Worm (Caenorhabditis elegans) whole organism, late embryonic: ENCODE results near the gene pam-1.

Experiments
- C08G9.2 ChIP-seq: sonication (generic microtip); optimal IDR thresholded peaks from 2 replicates; lab custom pipeline; 2016; ENCODE audit warnings: mild to moderate bottlenecking, missing genetic modification characterization, moderate library complexity, missing compliant biosample characterization
- F13H6.1 ChIP-seq: sonication (generic microtip); optimal IDR thresholded peaks from 2 replicates; lab custom pipeline; 2016; ENCODE audit warnings: missing genetic modification characterization, missing compliant biosample characterization
- K02D7.2 ChIP-seq: sonication (generic microtip); optimal IDR thresholded peaks from 2 replicates; lab custom pipeline; 2017; ENCODE audit warnings: mild to moderate bottlenecking, missing genetic modification characterization, missing compliant biosample characterization
- T23F11.4 ChIP-seq: fragments of 200-800 bp; sonication (Bioruptor generic); optimal IDR thresholded peaks from 2 replicates; lab custom pipeline; 2018; ENCODE audit warnings: mild to moderate bottlenecking, missing genetic modification characterization, missing compliant biosample characterization
- ama-1 ChIP-seq: fragments of 150-350 bp; optimal IDR thresholded peaks from 2 replicates; lab custom pipeline; 2014
- ceh-18 ChIP-seq: sonication (generic microtip); optimal IDR thresholded peaks from 2 replicates; lab custom pipeline; 2016; ENCODE audit warnings: missing genetic modification characterization, missing compliant biosample characterization
- ceh-19 ChIP-seq: fragments of 200-800 bp; sonication (Bioruptor generic); optimal IDR thresholded peaks from 2 replicates; lab custom pipeline; 2018; ENCODE audit warnings: mild to moderate bottlenecking, missing genetic modification characterization, missing compliant biosample characterization
- ceh-2 ChIP-seq: sonication (generic microtip); optimal IDR thresholded peaks from 2 replicates; lab custom pipeline; 2016; ENCODE audit warnings: missing genotype, missing genetic modification characterization, missing compliant biosample characterization
- ceh-31 ChIP-seq: sonication (generic microtip); optimal IDR thresholded peaks from 2 replicates; lab custom pipeline; 2016; ENCODE audit warnings: missing genetic modification characterization, missing compliant biosample characterization
- ceh-48 ChIP-seq: sonication (generic microtip); optimal IDR thresholded peaks from 2 replicates; lab custom pipeline; 2016; ENCODE audit warnings: missing genetic modification characterization, inconsistent platforms, missing compliant biosample characterization
- ceh-6 ChIP-seq: fragments of 200-800 bp; sonication (Bioruptor generic); optimal IDR thresholded peaks from 2 replicates; lab custom pipeline; 2018; ENCODE audit warnings: mild to moderate bottlenecking, missing genetic modification characterization, missing compliant biosample characterization
- ceh-9 ChIP-seq: sonication (generic microtip); optimal IDR thresholded peaks from 2 replicates; lab custom pipeline; 2016; ENCODE audit warnings: mild to moderate bottlenecking, missing genetic modification characterization, inconsistent platforms, missing compliant biosample characterization
- dmd-4 ChIP-seq: sonication (generic microtip); optimal IDR thresholded peaks from 2 replicates; lab custom pipeline; 2016; ENCODE audit warnings: borderline replicate concordance, missing genetic modification characterization, missing compliant biosample characterization
- dve-1 ChIP-seq: sonication (generic microtip); optimal IDR thresholded peaks from 2 replicates; lab custom pipeline; 2017; ENCODE audit warnings: antibody characterized with exemption, mild to moderate bottlenecking, missing genetic modification characterization, missing compliant biosample characterization
- eyg-1 ChIP-seq: sonication (generic microtip); optimal IDR thresholded peaks from 2 replicates; lab custom pipeline; 2016; ENCODE audit warnings: missing genotype, missing genetic modification characterization, missing compliant biosample characterization
- fkh-10 ChIP-seq: fragments of 150-350 bp; optimal IDR thresholded peaks from 2 replicates; lab custom pipeline; 2014; ENCODE audit warnings: missing biosample characterization, missing genetic modification reagents, missing genetic modification characterization
- fkh-6 ChIP-seq: sonication (generic microtip); optimal IDR thresholded peaks from 2 replicates; lab custom pipeline; 2016; ENCODE audit warnings: missing genetic modification characterization, missing compliant biosample characterization
- gmeb-2 ChIP-seq: sonication (generic microtip); optimal IDR thresholded peaks from 2 replicates; lab custom pipeline; 2016; ENCODE audit warnings: missing genetic modification characterization, inconsistent platforms, missing compliant biosample characterization
- hlh-13 ChIP-seq: fragments of 200-800 bp; sonication (Bioruptor generic); optimal IDR thresholded peaks from 2 replicates; lab custom pipeline; 2018; ENCODE audit warnings: mild to moderate bottlenecking, missing genetic modification characterization, missing compliant biosample characterization
- hlh-15 ChIP-seq: sonication (generic microtip); optimal IDR thresholded peaks from 2 replicates; lab custom pipeline; 2016; ENCODE audit warnings: missing genetic modification characterization, missing compliant biosample characterization
- hlh-30 ChIP-seq: sonication (generic microtip); optimal IDR thresholded peaks from 2 replicates; lab custom pipeline; 2017; ENCODE audit warnings: antibody characterized with exemption, missing genetic modification characterization, missing compliant biosample characterization; ENCODE audit not compliant: insufficient read depth
- lim-6 ChIP-seq: sonication (generic microtip); optimal IDR thresholded peaks from 2 replicates; lab custom pipeline; 2016; ENCODE audit warnings: missing genetic modification characterization, missing compliant biosample characterization
- madf-2 ChIP-seq: sonication (generic microtip); optimal IDR thresholded peaks from 2 replicates; lab custom pipeline; 2017; ENCODE audit warnings: missing genetic modification characterization, missing compliant biosample characterization
- mec-3 ChIP-seq: sonication (generic microtip); optimal IDR thresholded peaks from 2 replicates; lab custom pipeline; 2016; ENCODE audit warnings: borderline replicate concordance, missing genetic modification characterization, missing compliant biosample characterization
- nhr-232 ChIP-seq: sonication (generic microtip); optimal IDR thresholded peaks from 2 replicates; lab custom pipeline; 2016; ENCODE audit warnings: missing genetic modification characterization, missing compliant biosample characterization
- odd-2 ChIP-seq: sonication (generic microtip); optimal IDR thresholded peaks from 2 replicates; lab custom pipeline; 2017; ENCODE audit warnings: antibody characterized with exemption, mild to moderate bottlenecking, missing genetic modification characterization, missing compliant biosample characterization
- pha-4 ChIP-seq: fragments of 150-350 bp; optimal IDR thresholded peaks from 2 replicates; lab custom pipeline; 2018; ENCODE audit warnings: missing biosample characterization, missing genetic modification reagents, missing genetic modification characterization
- pros-1 ChIP-seq: fragments of 150-350 bp; optimal IDR thresholded peaks from 2 replicates; lab custom pipeline; 2014; ENCODE audit warnings: missing biosample characterization, missing genetic modification reagents, missing genetic modification characterization
- rnt-1 ChIP-seq: sonication (generic microtip); optimal IDR thresholded peaks from 2 replicates; lab custom pipeline; 2016; ENCODE audit warnings: missing genetic modification characterization, missing compliant biosample characterization
- sox-4 ChIP-seq: sonication (generic microtip); optimal IDR thresholded peaks from 2 replicates; lab custom pipeline; 2017; ENCODE audit warnings: mild to moderate bottlenecking, missing genetic modification characterization, inconsistent platforms, missing compliant biosample characterization
- syd-9 ChIP-seq: sonication (generic microtip); optimal IDR thresholded peaks from 2 replicates; lab custom pipeline; 2016; ENCODE audit warnings: mild to moderate bottlenecking, missing genetic modification characterization, moderate library complexity, missing compliant biosample characterization
- tbx-7 ChIP-seq: sonication (generic microtip); optimal IDR thresholded peaks from 2 replicates; lab custom pipeline; 2016; ENCODE audit warnings: missing genotype, missing genetic modification characterization, missing compliant biosample characterization
- unc-42 ChIP-seq: sonication (generic microtip); optimal IDR thresholded peaks from 2 replicates; lab custom pipeline; 2016; ENCODE audit warnings: missing genotype, missing genetic modification characterization, missing compliant biosample characterization
- unc-55 ChIP-seq: sonication (generic microtip); optimal IDR thresholded peaks from 2 replicates; lab custom pipeline; 2017; ENCODE audit warnings: missing biosample characterization, missing genetic modification reagents, missing genetic modification characterization
- unc-86 ChIP-seq: sonication (generic microtip); optimal IDR thresholded peaks from 2 replicates; lab custom pipeline; 2016; ENCODE audit warnings: missing genetic modification characterization, missing compliant biosample characterization
- zip-5 ChIP-seq: sonication (generic microtip); optimal IDR thresholded peaks from 2 replicates; lab custom pipeline; 2016; ENCODE audit warnings: missing genetic modification characterization, missing compliant biosample characterization
- ztf-16 ChIP-seq: sonication (generic microtip); optimal IDR thresholded peaks from 2 replicates; lab custom pipeline; 2017; ENCODE audit warnings: missing genetic modification characterization, missing compliant biosample characterization

Gene pam-1

ce11 chrIV:7506711-7507110, 43.9 kb downstream of the pam-1 start:
- TF ChIP-seq dve-1 (tag; lab: Kevin White, UChicago) (no peak), fkh-10 (no peak), C08G9.2 (tag; lab: Kevin White, UChicago) (no peak), rnt-1 (tag; lab: Kevin White, UChicago) (no peak), T23F11.4 (GFP tag; lab: Kevin White, UChicago) (no peak), hlh-30 (no peak), sox-4 (tag; lab: Kevin White, UChicago) (no peak), ceh-18 (no peak), unc-55 (GFP tag; lab: Kevin White, UChicago) (no peak), ceh-6 (GFP tag; lab: Kevin White, UChicago) (no peak), unc-42 (tag; lab: Kevin White, UChicago) (no peak), pros-1 (tag; lab: Kevin White, UChicago) (no peak), ztf-16 (no peak), dmd-4 (no peak), hlh-15 (tag; lab: Kevin White, UChicago) (no peak), eyg-1 (tag; lab: Kevin White, UChicago) (no peak), gmeb-2 (tag; lab: Kevin White, UChicago) (no peak), ceh-19 (GFP tag; lab: Kevin White, UChicago) (no peak), ceh-2 (tag; lab: Kevin White, UChicago) (no peak), syd-9 (no peak)

ce11 chrIV:7505866-7506488, 44.6 kb downstream of the pam-1 start:
- TF ChIP-seq mec-3 (tag; lab: Kevin White, UChicago) (no peak), sox-4 (tag; lab: Kevin White, UChicago) (no peak), ama-1 (lab: Kevin White, UChicago) (peak; percentile 38), unc-86 (tag; lab: Kevin White, UChicago) (no peak), hlh-13 (GFP tag; lab: Kevin White, UChicago) (no peak), fkh-6 (tag; lab: Kevin White, UChicago) (no peak)

- TF ChIP-seq hlh-30 (no peak), tbx-7 (tag; lab: Kevin White, UChicago) (no peak), F13H6.1 (tag; lab: Kevin White, UChicago) (no peak), sox-4 (tag; lab: Kevin White, UChicago) (no peak), pha-4 (tag; lab: Kevin White, UChicago) (no peak), hlh-13 (GFP tag; lab: Kevin White, UChicago) (no peak), nhr-232 (tag; lab: Kevin White, UChicago) (no peak), ceh-31 (tag; lab: Kevin White, UChicago) (no peak), syd-9 (no peak), lim-6 (tag; lab: Kevin White, UChicago) (no peak), dmd-4 (no peak), madf-2 (tag; lab: Kevin White, UChicago) (no peak), odd-2 (tag; lab: Kevin White, UChicago) (no peak), K02D7.2 (tag; lab: Kevin White, UChicago) (no peak), zip-5 (tag; lab: Kevin White, UChicago) (no peak), ceh-48 (tag; lab: Kevin White, UChicago) (no peak), dve-1 (tag; lab: Kevin White, UChicago) (no peak), ceh-9 (tag; lab: Kevin White, UChicago) (no peak), rnt-1 (tag; lab: Kevin White, UChicago) (no peak)
These were observed 47.3 kb downstream of the pam-1 start, which contains the start of gene glt-6 for ce11 chrIV:7503322-7503721. Gene glt-6 (plus strand): TSS chrIV:7503622.
